Worm (Caenorhabditis elegans) whole organism, L2 larva: ENCODE measurements around the gene chtb-1.

ENCODE experiments used
- R02D3.7 ChIP-seq: fragments of 150-350 bp; optimal IDR thresholded peaks from 2 replicates; lab custom pipeline; 2014; ENCODE audit warnings: missing biosample characterization, missing genetic modification characterization

Gene chtb-1

ce11 chrIII:9299116-9299515 is 56.1 kb downstream of the chtb-1 start:
- no peak for TF ChIP-seq R02D3.7
